Worm (Caenorhabditis elegans) whole organism, L2 larva: ENCODE results near the gene K09D9.14.

Source experiments
- aly-2 ChIP-seq: fragments of 150-350 bp; optimal IDR thresholded peaks from 2 replicates; lab custom pipeline; 2014; ENCODE audit warnings: missing biosample characterization, missing genetic modification characterization
- ceh-82 ChIP-seq: fragments of 150-350 bp; optimal IDR thresholded peaks from 2 replicates; lab custom pipeline; 2014; ENCODE audit warnings: missing biosample characterization, missing genetic modification characterization

DNA sequence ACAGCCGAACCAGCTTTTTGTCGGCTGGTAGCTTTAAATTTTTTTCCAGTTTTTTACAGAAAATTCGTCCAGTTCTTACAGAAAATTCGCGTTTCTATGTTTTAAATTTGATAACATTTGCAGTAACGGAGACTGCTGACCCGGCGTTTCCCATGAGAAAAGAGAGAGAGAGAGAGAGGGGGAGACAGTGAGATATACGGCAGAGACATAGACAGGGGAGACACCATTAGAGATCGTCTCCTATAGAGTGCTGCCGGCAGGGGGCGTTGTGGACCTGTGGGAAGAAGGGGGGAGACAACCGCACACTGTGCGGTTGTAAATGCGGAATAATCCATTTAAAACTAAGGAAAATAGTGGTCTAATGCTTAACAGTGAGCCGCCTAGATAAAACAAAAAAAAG lies 8.0 kb upstream of the K09D9.14 start:
- TF ChIP-seq aly-2 (tag; lab: Kevin White, UChicago) (no peak), ceh-82 (tag; lab: Kevin White, UChicago) (no peak)
